Worm (Caenorhabditis elegans) whole organism, L2 larva: ENCODE data around the gene ZK377.15.

Experiments used
- F13H6.1 ChIP-seq: sonication (generic microtip); optimal IDR thresholded peaks from 2 replicates; lab custom pipeline; 2016; ENCODE audit warnings: missing genetic modification characterization, missing compliant biosample characterization
- R02D3.7 ChIP-seq: fragments of 150-350 bp; optimal IDR thresholded peaks from 2 replicates; lab custom pipeline; 2014; ENCODE audit warnings: missing biosample characterization, missing genetic modification characterization
- alr-1 ChIP-seq: fragments of 150-350 bp; optimal IDR thresholded peaks from 2 replicates; lab custom pipeline; 2014; ENCODE audit warnings: missing biosample characterization, missing genetic modification characterization
- ama-1 ChIP-seq: fragments of 150-350 bp; optimal IDR thresholded peaks from 2 replicates; lab custom pipeline; 2018; ENCODE audit warnings: inconsistent platforms
- dmd-4 ChIP-seq: sonication (generic microtip); optimal IDR thresholded peaks from 2 replicates; lab custom pipeline; 2017; ENCODE audit warnings: missing biosample characterization, missing genetic modification characterization
- fos-1 ChIP-seq: fragments of 150-350 bp; optimal IDR thresholded peaks from 2 replicates; lab custom pipeline; 2014; ENCODE audit warnings: missing biosample characterization, missing genetic modification characterization
- lin-13 ChIP-seq: fragments of 150-350 bp; optimal IDR thresholded peaks from 2 replicates; lab custom pipeline; 2014; ENCODE audit warnings: missing biosample characterization, missing genetic modification reagents, missing genetic modification characterization
- nhr-10 ChIP-seq: sonication (generic microtip); optimal IDR thresholded peaks from 2 replicates; lab custom pipeline; 2017; ENCODE audit warnings: missing biosample characterization, missing genetic modification characterization
- nhr-11 ChIP-seq: fragments of 150-350 bp; optimal IDR thresholded peaks from 2 replicates; lab custom pipeline; 2014; ENCODE audit warnings: missing biosample characterization, missing genetic modification characterization
- nhr-77 ChIP-seq: fragments of 150-350 bp; optimal IDR thresholded peaks from 2 replicates; lab custom pipeline; 2014; ENCODE audit warnings: missing biosample characterization, missing genetic modification characterization
- sma-3 ChIP-seq: sonication (generic microtip); optimal IDR thresholded peaks from 2 replicates; lab custom pipeline; 2016; ENCODE audit warnings: missing genetic modification reagents, missing genetic modification characterization, missing compliant biosample characterization
- snpc-4 ChIP-seq: fragments of 150-350 bp; optimal IDR thresholded peaks from 2 replicates; lab custom pipeline; 2014; ENCODE audit warnings: missing biosample characterization, missing genetic modification characterization
- unc-55 ChIP-seq: fragments of 150-350 bp; sonication (generic microtip); optimal IDR thresholded peaks from 3 replicates; lab custom pipeline; 2014; ENCODE audit warnings: missing biosample characterization, missing genetic modification reagents, missing genetic modification characterization
- unc-62 ChIP-seq: fragments of 150-350 bp; optimal IDR thresholded peaks from 2 replicates; lab custom pipeline; 2014; ENCODE audit warnings: missing biosample characterization, missing genetic modification reagents, missing genetic modification characterization

DNA sequence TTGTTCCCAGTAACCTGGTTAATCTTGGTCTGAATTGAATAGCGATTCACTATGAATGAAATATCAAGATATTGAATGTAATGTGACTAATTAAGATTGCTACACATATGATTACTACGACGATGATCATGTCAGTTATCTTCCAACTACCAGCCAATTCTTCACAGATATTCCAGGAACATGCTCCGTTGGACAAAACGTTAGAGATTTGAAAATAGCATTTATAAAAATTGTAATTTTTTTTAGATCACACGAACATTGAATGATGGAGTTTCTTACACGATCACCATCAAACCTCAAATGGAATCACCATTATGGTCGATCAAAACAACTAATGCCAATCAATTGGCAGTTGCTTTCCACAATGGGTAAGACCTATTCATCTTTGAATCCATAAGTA, 37.3 kb upstream of the ZK377.15 start:
- TF ChIP-seq alr-1 (tag; lab: Kevin White, UChicago), result no peak
- TF ChIP-seq unc-62 (GFP tag; lab: Kevin White, UChicago), result no peak
- no peak for TF ChIP-seq lin-13 (GFP tag; lab: Kevin White, UChicago)
- TF ChIP-seq dmd-4 (tag; lab: Kevin White, UChicago), result no peak
- no peak for TF ChIP-seq snpc-4 (tag; lab: Kevin White, UChicago)
- no peak for TF ChIP-seq nhr-11 (tag; lab: Kevin White, UChicago)
- TF ChIP-seq F13H6.1 (tag; lab: Kevin White, UChicago), result no peak
- no peak for TF ChIP-seq R02D3.7 (tag; lab: Kevin White, UChicago)
- no peak for TF ChIP-seq sma-3 (GFP tag; lab: Kevin White, UChicago)
- TF ChIP-seq fos-1 (tag; lab: Kevin White, UChicago), result no peak
- TF ChIP-seq nhr-10 (tag; lab: Kevin White, UChicago), result no peak
- no peak for TF ChIP-seq nhr-77 (tag; lab: Kevin White, UChicago)
- TF ChIP-seq unc-55, result no peak
- no peak for TF ChIP-seq ama-1
